Worm (Caenorhabditis elegans): ENCODE measurements around the gene F01F1.15.

DNA sequence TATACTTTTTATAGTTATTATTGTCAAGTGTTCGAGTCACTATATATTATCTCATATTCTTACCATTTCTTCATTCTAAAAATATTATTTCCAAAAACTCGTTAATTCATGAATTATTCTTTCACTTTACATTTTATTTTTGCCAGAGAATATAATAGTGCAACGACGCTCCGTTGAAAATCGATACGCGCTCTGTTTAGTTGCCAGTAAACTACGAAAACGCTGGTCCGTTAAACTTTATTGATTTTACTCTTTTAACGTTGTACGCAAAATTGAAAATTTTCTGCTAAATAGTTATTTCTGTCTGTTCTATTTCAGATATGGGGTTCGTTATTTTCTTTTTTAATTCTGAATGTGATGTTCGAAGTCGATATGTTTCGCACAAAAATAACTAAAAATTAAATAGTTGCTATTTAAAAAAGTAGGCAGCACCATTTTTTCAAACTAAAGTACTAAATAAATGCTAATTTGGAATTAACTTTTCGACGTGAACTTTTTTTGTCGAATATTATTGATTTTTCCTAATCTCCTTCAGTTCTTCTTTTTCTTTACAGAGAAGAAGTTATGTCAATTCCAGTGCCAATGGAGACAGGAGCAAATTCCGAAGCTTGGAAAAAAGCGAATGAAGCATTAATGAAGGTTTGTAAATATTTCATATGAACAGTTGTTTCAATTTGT is 10.1 kb upstream of the F01F1.15 start, which contains the start of gene hpo-10:
- TF ChIP-seq snpc-1.3 (tag; optimal IDR thresholded peaks at IDR 0.05; ENCODE audit: insufficient read depth) (no peak), nhr-90 (tag; optimal IDR thresholded peaks at IDR 0.05) (no peak), gei-17 (GFP tag; optimal IDR thresholded peaks at IDR 0.05) (no peak), nhr-120 (GFP tag; IDR thresholded peaks at IDR 0.05) (no peak), aptf-2 (GFP tag; conservative IDR thresholded peaks at IDR 0.05) (no peak), mes-4 (tag; optimal IDR thresholded peaks at IDR 0.05) (no peak), xnd-1 (tag; optimal IDR thresholded peaks at IDR 0.05) (no peak), aptf-3 (GFP tag; IDR thresholded peaks at IDR 0.05) (no peak), lsl-1 (GFP tag; optimal IDR thresholded peaks at IDR 0.05) (no peak), ama-1 (optimal IDR thresholded peaks at IDR 0.05) (no peak), ama-1 (GFP tag; optimal IDR thresholded peaks at IDR 0.05) (no peak), Y79H2A.3 (GFP tag; conservative IDR thresholded peaks at IDR 0.05) (no peak), ztf-22 (GFP tag; optimal IDR thresholded peaks at IDR 0.05) (no peak), ceh-91 (GFP tag; IDR thresholded peaks at IDR 0.05) (no peak)

All from whole organism, young adult.